Fruit fly (Drosophila melanogaster): Measurements from ENCODE around the gene CG3437.

CG3437 gene

dm6 chr3L:9441907-9442479 lies 15.5 kb downstream of the CG3437 start, which contains the start of the genes Bet3 and Nf-YA (continued):
- TF ChIP-seq kah (GFP tag; optimal IDR thresholded peaks at IDR 0.05) (no peak), CG4820 (GFP tag; optimal IDR thresholded peaks at IDR 0.05) (peak; percentile 14), CG14710 (tag; optimal IDR thresholded peaks at IDR 0.05) (peak; percentile 70), Meics (GFP tag; optimal IDR thresholded peaks at IDR 0.05) (peak; percentile 49), CG11247 (GFP tag; IDR thresholded peaks at IDR 0.05) (peak; percentile 61), rib (GFP tag; IDR thresholded peaks at IDR 0.05) (peak; percentile 35; the same call in 1 of the 2 replicates), Taf1 (GFP tag; IDR thresholded peaks at IDR 0.05) (no peak), CG2120 (GFP tag; optimal IDR thresholded peaks at IDR 0.05) (peak; percentile 63), MBD-R2 (GFP tag; IDR thresholded peaks at IDR 0.05) (peak; percentile 95), Ptx1 (GFP tag; IDR thresholded peaks at IDR 0.05) (peak; percentile 53; the same call in 1 of the 2 replicates), CG7963 (GFP tag; IDR thresholded peaks at IDR 0.05; ENCODE audit: partially characterized antibody) (peak; percentile 72; the same call in 2 of the 3 replicates), CG11696 (GFP tag; IDR thresholded peaks at IDR 0.05) (peak; percentile 40; the same call in 1 of the 2 replicates), sqz (GFP tag; optimal IDR thresholded peaks at IDR 0.05) (no peak), slp2 (GFP tag; optimal IDR thresholded peaks at IDR 0.05) (peak; percentile 27), mirr (GFP tag; optimal IDR thresholded peaks at IDR 0.05) (no peak), al (GFP tag; IDR thresholded peaks at IDR 0.05) (peak; percentile 59; the same call in 1 of the 2 replicates), CG2678 (tag; optimal IDR thresholded peaks at IDR 0.05) (peak; percentile 44), lmd (GFP tag; IDR thresholded peaks at IDR 0.05) (peak; percentile 54), chn (GFP tag; optimal IDR thresholded peaks at IDR 0.05) (peak; percentile 66), Aef1 (GFP tag; IDR thresholded peaks at IDR 0.05) (peak; percentile 50; the same call in 1 of the 3 replicates), CHES-1-like (GFP tag; optimal IDR thresholded peaks at IDR 0.05) (peak; percentile 63)

dm6 chr3L:9438858-9439257 lies 18.6 kb downstream of the CG3437 start:
- TF ChIP-seq MBD-R2 (GFP tag; IDR thresholded peaks at IDR 0.05) (no peak), jigr1 (GFP tag; IDR thresholded peaks at IDR 0.05) (no peak), salm (tag; optimal IDR thresholded peaks at IDR 0.05) (no peak), emc (GFP tag; optimal IDR thresholded peaks at IDR 0.05) (no peak), CG2889 (GFP tag; IDR thresholded peaks at IDR 0.05) (no peak), Med (GFP tag) (peak; percentile 63), Ets65A (GFP tag) (peak; percentile 68), Aef1 (GFP tag; IDR thresholded peaks at IDR 0.05) (no peak), hb (GFP tag; IDR thresholded peaks at IDR 0.05; ENCODE audit: partially characterized antibody) (0 out of 3 replicates have a peak, but pooled peaks have one; percentile 28), caup (GFP tag; optimal IDR thresholded peaks at IDR 0.05; ENCODE audit: severe bottlenecking) (no peak), chinmo (GFP tag; IDR thresholded peaks at IDR 0.05; ENCODE audit: partially characterized antibody) (0 out of 4 replicates have a peak, but pooled peaks have one; percentile 29), CG8944 (GFP tag; optimal IDR thresholded peaks at IDR 0.05) (no peak), scrt (GFP tag; optimal IDR thresholded peaks at IDR 0.05) (no peak), CG14860 (GFP tag; IDR thresholded peaks at IDR 0.05; ENCODE audit: partially characterized antibody) (no peak), CG16813 (GFP tag; IDR thresholded peaks at IDR 0.05; ENCODE audit: partially characterized antibody) (0 out of 3 replicates have a peak, but pooled peaks have one; percentile 36), org-1 (GFP tag; optimal IDR thresholded peaks at IDR 0.05) (no peak)

- TF ChIP-seq Deaf1 (tag; optimal IDR thresholded peaks at IDR 0.05) (peak; percentile 85), CG6175 (GFP tag; IDR thresholded peaks at IDR 0.05) (no peak), Hey (tag; optimal IDR thresholded peaks at IDR 0.05) (peak; percentile 57), Nf-YB (GFP tag; optimal IDR thresholded peaks at IDR 0.05) (peak; percentile 54), CG12769 (tag; optimal IDR thresholded peaks at IDR 0.05) (no peak), chinmo (GFP tag; IDR thresholded peaks at IDR 0.05; ENCODE audit: partially characterized antibody) (no peak), GATAe (GFP tag; conservative IDR thresholded peaks at IDR 0.05) (peak; percentile 37; the same call in 1 of the 2 replicates), BEAF-32 (GFP tag; optimal IDR thresholded peaks at IDR 0.05) (no peak), CG13894 (tag; optimal IDR thresholded peaks at IDR 0.05) (no peak), HLH3B (GFP tag; IDR thresholded peaks at IDR 0.05) (no peak), CG7928 (GFP tag; optimal IDR thresholded peaks at IDR 0.05) (no peak), exex (tag; optimal IDR thresholded peaks at IDR 0.05) (peak; percentile 85), Bdp1 (GFP tag; optimal IDR thresholded peaks at IDR 0.05) (no peak), ara (GFP tag; IDR thresholded peaks at IDR 0.05) (no peak), trem (tag; optimal IDR thresholded peaks at IDR 0.05) (no peak)
Observed at dm6 chr3L:9435831-9436230, 21.6 kb downstream of the CG3437 start.
